Fruit fly (Drosophila melanogaster): Measurements from ENCODE around the gene kek4.
A peak's percentile ranks its signal among the peaks of the same experiment; 100 is the strongest.

The kek4 gene

DNA sequence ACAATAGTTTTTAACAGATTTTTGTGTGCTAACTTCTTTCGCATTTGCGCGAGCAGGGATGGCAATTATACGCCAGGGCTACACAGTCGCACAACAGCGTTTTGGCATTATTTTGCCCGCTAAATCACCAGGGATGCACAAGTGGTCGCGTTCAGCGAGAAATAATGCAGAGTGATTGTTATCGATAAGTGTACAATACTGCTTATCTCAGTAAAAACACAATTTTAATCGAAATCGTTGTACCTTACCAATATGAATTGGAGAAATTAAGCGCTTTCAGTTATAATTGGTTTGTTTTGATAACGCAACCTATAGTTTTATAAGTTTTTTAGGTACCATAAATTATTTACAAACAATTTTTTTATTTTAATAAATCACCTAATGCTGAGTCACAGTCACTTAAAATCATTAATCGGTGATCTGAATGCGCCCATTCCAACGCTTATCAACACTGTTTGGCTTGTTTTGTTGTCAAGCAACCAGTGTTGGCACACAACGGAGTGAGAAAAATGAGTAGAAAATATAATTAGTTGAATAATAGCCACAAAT is 38.4 kb downstream of the kek4 start, which contains the start of the genes Sfmbt and CG5439 (continued):
- no peak for TF ChIP-seq dsx (GFP tag; optimal IDR thresholded peaks at IDR 0.05; ENCODE audit: poor library complexity, severe bottlenecking)
- TF ChIP-seq Hr4 (GFP tag; optimal IDR thresholded peaks at IDR 0.05): no peak
- no peak for TF ChIP-seq CG32006 (GFP tag; optimal IDR thresholded peaks at IDR 0.05)
- peak; percentile 83 for TF ChIP-seq Sox14 (GFP tag; optimal IDR thresholded peaks at IDR 0.05)
- no peak for TF ChIP-seq Smox (GFP tag; optimal IDR thresholded peaks at IDR 0.05)
- no peak for TF ChIP-seq CG8632 (GFP tag; optimal IDR thresholded peaks at IDR 0.05)
- no peak for TF ChIP-seq CG6854 (GFP tag; optimal IDR thresholded peaks at IDR 0.05)
- peak; percentile 85 for TF ChIP-seq lz (GFP tag; optimal IDR thresholded peaks at IDR 0.05)
- no peak for TF ChIP-seq Lpt (GFP tag; optimal IDR thresholded peaks at IDR 0.05)
- TF ChIP-seq CG3919 (GFP tag; optimal IDR thresholded peaks at IDR 0.05): no peak
- no peak for TF ChIP-seq CG1621 (tag; optimal IDR thresholded peaks at IDR 0.05)
- TF ChIP-seq CG4318 (GFP tag; optimal IDR thresholded peaks at IDR 0.05): no peak
- TF ChIP-seq OdsH (GFP tag; optimal IDR thresholded peaks at IDR 0.05): no peak
- no peak; the same call in 2 of the 3 replicates for TF ChIP-seq eg (GFP tag; IDR thresholded peaks at IDR 0.05)
- TF ChIP-seq topi (GFP tag; optimal IDR thresholded peaks at IDR 0.05): peak; percentile 81
- TF ChIP-seq pdm3 (GFP tag; optimal IDR thresholded peaks at IDR 0.05): no peak
- peak; percentile 85 for TF ChIP-seq cyc (GFP tag; optimal IDR thresholded peaks at IDR 0.05)
- no peak for TF ChIP-seq Met (GFP tag; optimal IDR thresholded peaks at IDR 0.05)
- TF ChIP-seq CG10669 (GFP tag; optimal IDR thresholded peaks at IDR 0.05): no peak
- peak; percentile 85 for TF ChIP-seq esn (GFP tag; optimal IDR thresholded peaks at IDR 0.05)
- TF ChIP-seq salr (GFP tag; optimal IDR thresholded peaks at IDR 0.05): peak in 1 of 2 experiments; percentile 39
- peak; percentile 81 for TF ChIP-seq Hr39 (GFP tag; optimal IDR thresholded peaks at IDR 0.05)
- peak; percentile 85 for TF ChIP-seq CG10631 (GFP tag; optimal IDR thresholded peaks at IDR 0.05)
- peak; percentile 88 for TF ChIP-seq Eip78C (GFP tag)
- TF ChIP-seq CG11294 (GFP tag; IDR thresholded peaks at IDR 0.05): no peak; the same call in 1 of the 2 replicates
- TF ChIP-seq CG15336 (GFP tag; IDR thresholded peaks at IDR 0.05): no peak; the same call in 1 of the 2 replicates
- peak; percentile 75 for TF ChIP-seq Sox15 (GFP tag; optimal IDR thresholded peaks at IDR 0.05)
- no peak for TF ChIP-seq spab (GFP tag; optimal IDR thresholded peaks at IDR 0.05)
- peak; percentile 71 for TF ChIP-seq CG6792 (GFP tag; optimal IDR thresholded peaks at IDR 0.05)
- TF ChIP-seq CG16779 (tag; optimal IDR thresholded peaks at IDR 0.05): no peak
- no peak for TF ChIP-seq vri (GFP tag; optimal IDR thresholded peaks at IDR 0.05)
- peak; percentile 70; the same call in 1 of the 2 replicates for TF ChIP-seq Gug (GFP tag; IDR thresholded peaks at IDR 0.05)
- no peak for TF ChIP-seq Hr38 (GFP tag; optimal IDR thresholded peaks at IDR 0.05)

- TF ChIP-seq Sox14 (GFP tag; optimal IDR thresholded peaks at IDR 0.05) (no peak), CG11902 (GFP tag; optimal IDR thresholded peaks at IDR 0.05) (no peak), ss (GFP tag; optimal IDR thresholded peaks at IDR 0.05) (no peak), CG34406 (GFP tag; optimal IDR thresholded peaks at IDR 0.05) (no peak), svp (GFP tag) (no peak), CG10631 (GFP tag; optimal IDR thresholded peaks at IDR 0.05) (no peak), CG8632 (GFP tag; optimal IDR thresholded peaks at IDR 0.05) (no peak), CG11762 (GFP tag; optimal IDR thresholded peaks at IDR 0.05; ENCODE audit: insufficient read depth) (no peak), Hr4 (GFP tag; optimal IDR thresholded peaks at IDR 0.05) (no peak), CG11294 (GFP tag; IDR thresholded peaks at IDR 0.05) (no peak), CG1621 (tag; optimal IDR thresholded peaks at IDR 0.05) (no peak), CG15336 (GFP tag; IDR thresholded peaks at IDR 0.05) (no peak), Blimp-1 (GFP tag; optimal IDR thresholded peaks at IDR 0.05) (no peak), CG8319 (GFP tag; optimal IDR thresholded peaks at IDR 0.05) (no peak), Hr38 (GFP tag; optimal IDR thresholded peaks at IDR 0.05) (no peak)
Observed at dm6 chr2L:13176123-13176522, 39.0 kb downstream of the kek4 start, which contains the start of gene CG43925. CG43925 (plus strand) TSS chr2L:13176423.

Measured in whole organism, prepupa.